Fruit fly (Drosophila melanogaster): ENCODE results near the gene Icmt.
A peak's percentile ranks its signal among the peaks of the same experiment; 100 is the strongest.

Icmt gene

DNA sequence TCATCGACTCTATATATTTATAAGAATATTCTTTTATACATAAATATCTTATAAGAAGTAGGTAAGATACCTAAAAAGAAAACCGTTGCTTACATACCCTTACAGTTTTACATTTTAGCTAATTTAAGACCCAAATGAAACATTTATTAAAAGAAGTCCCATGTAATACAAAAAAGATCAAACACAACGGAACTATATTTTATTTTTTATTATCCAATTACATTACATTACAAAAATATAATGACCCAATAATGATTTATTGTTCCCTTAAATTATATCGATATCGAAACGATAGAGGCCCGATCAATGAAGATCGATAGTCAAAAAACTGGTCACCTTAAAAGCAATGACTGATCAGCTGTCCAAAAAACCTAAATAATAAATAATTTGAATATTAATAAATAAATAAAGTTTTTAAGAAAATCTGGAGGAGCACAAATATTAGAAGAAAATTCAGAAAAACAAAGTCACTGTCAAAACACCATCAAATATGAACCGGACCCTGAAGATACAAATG lies 10.1 kb upstream of the Icmt start (continued):
- TF ChIP-seq vnd (GFP tag; IDR thresholded peaks at IDR 0.05; ENCODE audit: partially characterized antibody) = peak; percentile 54; the same call in 2 of the 3 replicates
- TF ChIP-seq tio (GFP tag; optimal IDR thresholded peaks at IDR 0.05) = no peak
- TF ChIP-seq CG17361 (GFP tag; IDR thresholded peaks at IDR 0.05) = 0 out of 3 replicates have a peak, but pooled peaks have one; percentile 16
- TF ChIP-seq CG14050 (GFP tag; IDR thresholded peaks at IDR 0.05) = no peak
- TF ChIP-seq tll (GFP tag; optimal IDR thresholded peaks at IDR 0.05) = no peak
- TF ChIP-seq aop (GFP tag; IDR thresholded peaks at IDR 0.05) = no peak
- no peak for TF ChIP-seq pros (GFP tag; optimal IDR thresholded peaks at IDR 0.05)
- no peak for TF ChIP-seq CG4360 (GFP tag; IDR thresholded peaks at IDR 0.05)
- TF ChIP-seq bcd (GFP tag; optimal IDR thresholded peaks at IDR 0.05) = no peak
- no peak for TF ChIP-seq Dad (GFP tag; optimal IDR thresholded peaks at IDR 0.05)
- no peak for TF ChIP-seq HmgZ (tag; optimal IDR thresholded peaks at IDR 0.05)
- TF ChIP-seq Max (GFP tag; optimal IDR thresholded peaks at IDR 0.05) = no peak
- no peak for TF ChIP-seq D (optimal IDR thresholded peaks at IDR 0.05)
- TF ChIP-seq D (GFP tag; optimal IDR thresholded peaks at IDR 0.05) = no peak
- TF ChIP-seq CG10267 (tag; optimal IDR thresholded peaks at IDR 0.05) = peak; percentile 35
- 0 out of 2 replicates have a peak, but pooled peaks have one; percentile 23 for TF ChIP-seq CG2129 (GFP tag; IDR thresholded peaks at IDR 0.05; ENCODE audit: partially characterized antibody)
- TF ChIP-seq CG31441 (GFP tag; IDR thresholded peaks at IDR 0.05) = 0 out of 2 replicates have a peak, but pooled peaks have one; percentile 17
- no peak for TF ChIP-seq MESR4 (GFP tag; optimal IDR thresholded peaks at IDR 0.05)
- TF ChIP-seq Stat92E (GFP tag; optimal IDR thresholded peaks at IDR 0.05) = no peak
- TF ChIP-seq Jarid2 (GFP tag; optimal IDR thresholded peaks at IDR 0.05) = no peak
- TF ChIP-seq HLH4C (GFP tag; IDR thresholded peaks at IDR 0.05; ENCODE audit: partially characterized antibody) = peak; percentile 78
- TF ChIP-seq stwl (tag; optimal IDR thresholded peaks at IDR 0.05) = peak; percentile 82
- no peak for TF ChIP-seq Aef1 (GFP tag; IDR thresholded peaks at IDR 0.05)
- no peak for TF ChIP-seq MTF-1 (GFP tag; optimal IDR thresholded peaks at IDR 0.05; ENCODE audit: borderline replicate concordance)
- TF ChIP-seq sug (tag; optimal IDR thresholded peaks at IDR 0.05) = peak; percentile 5
- no peak for TF ChIP-seq cwo (GFP tag; optimal IDR thresholded peaks at IDR 0.05)
- TF ChIP-seq CG4424 (GFP tag; optimal IDR thresholded peaks at IDR 0.05) = no peak
- no peak for TF ChIP-seq da (GFP tag; optimal IDR thresholded peaks at IDR 0.05)
- no peak for TF ChIP-seq ewg (GFP tag; optimal IDR thresholded peaks at IDR 0.05)
- no peak for TF ChIP-seq Gsc (GFP tag; IDR thresholded peaks at IDR 0.05)
- TF ChIP-seq pb (GFP tag; optimal IDR thresholded peaks at IDR 0.05) = no peak
- no peak for TF ChIP-seq CG1024 (GFP tag; IDR thresholded peaks at IDR 0.05)
- peak; percentile 22; the same call in 1 of the 2 replicates for TF ChIP-seq E2f2 (GFP tag; IDR thresholded peaks at IDR 0.05)
- TF ChIP-seq phol (tag; optimal IDR thresholded peaks at IDR 0.05) = no peak
- TF ChIP-seq CG7271 (tag; optimal IDR thresholded peaks at IDR 0.05) = no peak
- TF ChIP-seq CG6791 (GFP tag; IDR thresholded peaks at IDR 0.05; ENCODE audit: partially characterized antibody) = peak; percentile 71
- TF ChIP-seq crp (GFP tag; optimal IDR thresholded peaks at IDR 0.05) = peak in 1 of 2 experiments; percentile 81
- no peak for TF ChIP-seq ash1 (GFP tag; optimal IDR thresholded peaks at IDR 0.05)
- no peak for TF ChIP-seq CG32772 (GFP tag; IDR thresholded peaks at IDR 0.05)
- no peak for TF ChIP-seq CG12942 (GFP tag; optimal IDR thresholded peaks at IDR 0.05)
- TF ChIP-seq CG15073 (GFP tag; optimal IDR thresholded peaks at IDR 0.05) = no peak
- TF ChIP-seq CG16863 (GFP tag; optimal IDR thresholded peaks at IDR 0.05) = no peak
- TF ChIP-seq CG6654 (GFP tag; optimal IDR thresholded peaks at IDR 0.05) = no peak
- no peak for TF ChIP-seq CG30431 (GFP tag; optimal IDR thresholded peaks at IDR 0.05)
- TF ChIP-seq lab (GFP tag; optimal IDR thresholded peaks at IDR 0.05) = no peak
- TF ChIP-seq Doc2 (GFP tag; IDR thresholded peaks at IDR 0.05) = no peak
- TF ChIP-seq seq (GFP tag; IDR thresholded peaks at IDR 0.05) = no peak
- no peak for TF ChIP-seq grn (GFP tag; optimal IDR thresholded peaks at IDR 0.05)
- no peak for TF ChIP-seq CG3726 (GFP tag; IDR thresholded peaks at IDR 0.05)
- no peak for TF ChIP-seq Meics (GFP tag; optimal IDR thresholded peaks at IDR 0.05)

Measured in whole organism, embryonic.